Fruit fly (Drosophila melanogaster) whole organism, embryonic: ENCODE data around the gene CG7766.

Experiments
- Abd-B ChIP-seq: fragments of 200-800 bp; sonication (Bioruptor generic); optimal IDR thresholded peaks from 2 replicates; lab custom pipeline; 2018; ENCODE audit warnings: missing biosample characterization, mild to moderate bottlenecking, missing genetic modification characterization, moderate library complexity
- CG10565 ChIP-seq: fragments of 200-800 bp; sonication (Bioruptor generic); optimal IDR thresholded peaks from 3 replicates; lab custom pipeline; 2016; ENCODE audit warnings: missing biosample characterization, mild to moderate bottlenecking, missing genetic modification characterization
- CG10979 ChIP-seq: fragments of 200-800 bp; sonication (Bioruptor generic); optimal IDR thresholded peaks from 2 replicates; lab custom pipeline; 2018; ENCODE audit warnings: missing biosample characterization, mild to moderate bottlenecking, missing genetic modification characterization, moderate library complexity
- CG11504 ChIP-seq: fragments of 200-800 bp; sonication (Bioruptor generic); optimal IDR thresholded peaks from 3 replicates; lab custom pipeline; 2019; ENCODE audit warnings: missing biosample characterization, mild to moderate bottlenecking, missing genetic modification characterization, moderate library complexity
- CG13296 ChIP-seq: fragments of 200-800 bp; sonication (Bioruptor generic); optimal IDR thresholded peaks from 3 replicates; lab custom pipeline; 2018; ENCODE audit warnings: missing biosample characterization, mild to moderate bottlenecking, missing genetic modification characterization
- CG14667 ChIP-seq: fragments of 200-800 bp; sonication (Bioruptor generic); IDR thresholded peaks from 2 replicates; pipeline ENCODE4 v1.3.6; 2022; ENCODE audit warnings: missing biosample characterization, missing genetic modification characterization
- CG15073 ChIP-seq: fragments of 200-800 bp; sonication (Bioruptor generic); optimal IDR thresholded peaks from 2 replicates; lab custom pipeline; 2016; ENCODE audit warnings: missing biosample characterization, missing genetic modification characterization
- CG16813 ChIP-seq: fragments of 200-800 bp; sonication (Bioruptor generic); IDR thresholded peaks from 3 replicates; pipeline ENCODE4 v1.3.6; 2022; ENCODE audit warnings: missing biosample characterization, missing genetic modification characterization; ENCODE audit not compliant: partially characterized antibody
- CG2120 ChIP-seq: fragments of 200-800 bp; sonication (Bioruptor generic); optimal IDR thresholded peaks from 3 replicates; lab custom pipeline; 2016; ENCODE audit warnings: missing biosample characterization, missing genetic modification characterization
- CG3281 ChIP-seq: fragments of 200-800 bp; sonication (Bioruptor generic); optimal IDR thresholded peaks from 3 replicates; lab custom pipeline; 2017; ENCODE audit warnings: missing biosample characterization, mild to moderate bottlenecking, missing genetic modification characterization
- CG4282 ChIP-seq: fragments of 200-800 bp; sonication (Bioruptor generic); optimal IDR thresholded peaks from 2 replicates; lab custom pipeline; 2016; ENCODE audit warnings: missing biosample characterization, missing genetic modification characterization
- CG6689 ChIP-seq: fragments of 200-800 bp; sonication (Bioruptor generic); IDR thresholded peaks from 2 replicates; pipeline ENCODE4 v1.3.6; 2022; ENCODE audit warnings: missing biosample characterization, missing genetic modification characterization
- CG6791 ChIP-seq: fragments of 200-800 bp; sonication (Bioruptor generic); IDR thresholded peaks from 3 replicates; pipeline ENCODE4 v1.3.6; 2022; ENCODE audit warnings: missing biosample characterization, missing genetic modification characterization; ENCODE audit not compliant: partially characterized antibody
- CG8359 ChIP-seq: fragments of 200-800 bp; sonication (Bioruptor generic); optimal IDR thresholded peaks from 2 replicates; lab custom pipeline; 2017; ENCODE audit warnings: missing biosample characterization, mild to moderate bottlenecking, missing genetic modification characterization, borderline replicate concordance
- CG8944 ChIP-seq: fragments of 200-800 bp; sonication (Bioruptor generic); optimal IDR thresholded peaks from 3 replicates; lab custom pipeline; 2016; ENCODE audit warnings: missing biosample characterization, missing genetic modification characterization
- CG9727 ChIP-seq: fragments of 200-800 bp; sonication (Bioruptor generic); optimal IDR thresholded peaks from 3 replicates; lab custom pipeline; 2017; ENCODE audit warnings: missing biosample characterization, mild to moderate bottlenecking, missing genetic modification characterization
- CTCF ChIP-seq: fragments of 200-800 bp; sonication (Bioruptor generic); optimal IDR thresholded peaks from 2 replicates; lab custom pipeline; 2017; ENCODE audit warnings: missing biosample characterization, mild to moderate bottlenecking, missing genetic modification characterization, moderate library complexity
- CkIIα-i1 ChIP-seq: fragments of 200-800 bp; sonication (Bioruptor generic); IDR thresholded peaks from 2 replicates; pipeline ENCODE4 v1.3.6; 2022; ENCODE audit warnings: missing biosample characterization, missing genetic modification characterization
- Dip3 ChIP-seq: fragments of 200-800 bp; sonication (Bioruptor generic); optimal IDR thresholded peaks from 3 replicates; lab custom pipeline; 2016; ENCODE audit warnings: missing biosample characterization, missing genetic modification characterization
- Dll ChIP-seq: fragments of 200-800 bp; sonication (Bioruptor generic); IDR thresholded peaks from 4 replicates; pipeline ENCODE4 v1.3.6; 2022; ENCODE audit warnings: missing biosample characterization, missing genetic modification characterization; ENCODE audit not compliant: partially characterized antibody
- Drgx ChIP-seq: fragments of 200-800 bp; sonication (Bioruptor generic); IDR thresholded peaks from 2 replicates; pipeline ENCODE4 v1.3.6; 2022; ENCODE audit warnings: missing biosample characterization, missing genetic modification characterization
- Fer1 ChIP-seq: fragments of 200-800 bp; sonication (Bioruptor generic); optimal IDR thresholded peaks from 2 replicates; lab custom pipeline; 2017; ENCODE audit warnings: missing biosample characterization, mild to moderate bottlenecking, missing genetic modification characterization
- H15 ChIP-seq: fragments of 200-800 bp; sonication (Bioruptor generic); IDR thresholded peaks from 3 replicates; pipeline ENCODE4 v1.3.6; 2022; ENCODE audit warnings: missing biosample characterization, missing genetic modification characterization
- HLH3B ChIP-seq: fragments of 200-800 bp; sonication (Bioruptor generic); IDR thresholded peaks from 2 replicates; pipeline ENCODE4 v1.3.6; 2022; ENCODE audit warnings: missing biosample characterization, missing genetic modification characterization
- Hsf ChIP-seq: fragments of 200-800 bp; sonication (Bioruptor generic); optimal IDR thresholded peaks from 3 replicates; lab custom pipeline; 2016; ENCODE audit warnings: missing biosample characterization, missing genetic modification characterization
- Sox102F ChIP-seq: fragments of 200-800 bp; sonication (Bioruptor generic); optimal IDR thresholded peaks from 2 replicates; lab custom pipeline; 2018; ENCODE audit warnings: missing biosample characterization, mild to moderate bottlenecking, missing genetic modification characterization, moderate library complexity
- Sry-δ ChIP-seq: fragments of 200-800 bp; sonication (Bioruptor generic); optimal IDR thresholded peaks from 2 replicates; lab custom pipeline; 2016; ENCODE audit warnings: missing biosample characterization, missing genetic modification characterization
- ap ChIP-seq: fragments of 200-800 bp; sonication (Bioruptor generic); IDR thresholded peaks from 2 replicates; pipeline ENCODE4 v1.3.6; 2022; ENCODE audit warnings: missing biosample characterization, missing genetic modification characterization
- btn ChIP-seq: fragments of 200-800 bp; sonication (Bioruptor generic); optimal IDR thresholded peaks from 2 replicates; lab custom pipeline; 2016; ENCODE audit warnings: missing biosample characterization, missing genetic modification characterization
- cato ChIP-seq: fragments of 200-800 bp; sonication (Bioruptor generic); optimal IDR thresholded peaks from 2 replicates; lab custom pipeline; 2016; ENCODE audit warnings: missing biosample characterization, missing genetic modification characterization, borderline replicate concordance
- corto ChIP-seq: fragments of 200-800 bp; sonication (Bioruptor generic); optimal IDR thresholded peaks from 2 replicates; lab custom pipeline; 2016; ENCODE audit warnings: missing biosample characterization, mild to moderate bottlenecking, missing genetic modification characterization, moderate library complexity
- crp ChIP-seq, 2 experiments: fragments of 200-800 bp; sonication (Bioruptor generic); optimal IDR thresholded peaks; 2 replicates in 1 of 2; 3 replicates in 1 of 2; lab custom pipeline; 2017; ENCODE audit warnings: missing biosample characterization in 2 of 2, missing genetic modification characterization in 2 of 2, mild to moderate bottlenecking in 1 of 2, moderate library complexity in 1 of 2
- da ChIP-seq: fragments of 200-800 bp; sonication (Bioruptor generic); optimal IDR thresholded peaks from 2 replicates; lab custom pipeline; 2016; ENCODE audit warnings: missing biosample characterization, missing genetic modification characterization
- dmrt99B ChIP-seq: fragments of 200-800 bp; sonication (Bioruptor generic); optimal IDR thresholded peaks from 2 replicates; lab custom pipeline; 2018; ENCODE audit warnings: missing biosample characterization, mild to moderate bottlenecking, missing genetic modification characterization, moderate library complexity
- fd96Cb ChIP-seq: fragments of 200-800 bp; sonication (Bioruptor generic); optimal IDR thresholded peaks from 2 replicates; lab custom pipeline; 2018; ENCODE audit warnings: missing biosample characterization, mild to moderate bottlenecking, missing genetic modification characterization, moderate library complexity
- lbe ChIP-seq: fragments of 200-800 bp; sonication (Bioruptor generic); optimal IDR thresholded peaks from 2 replicates; lab custom pipeline; 2016; ENCODE audit warnings: missing biosample characterization, mild to moderate bottlenecking, missing genetic modification characterization
- nmo ChIP-seq: fragments of 200-800 bp; sonication (Bioruptor generic); optimal IDR thresholded peaks from 2 replicates; lab custom pipeline; 2018; ENCODE audit warnings: missing biosample characterization, mild to moderate bottlenecking, missing genetic modification characterization, moderate library complexity
- oc ChIP-seq: fragments of 200-800 bp; sonication (Bioruptor generic); optimal IDR thresholded peaks from 2 replicates; lab custom pipeline; 2018; ENCODE audit warnings: missing biosample characterization, mild to moderate bottlenecking, missing genetic modification characterization, moderate library complexity
- odd ChIP-seq: fragments of 200-800 bp; sonication (Bioruptor generic); optimal IDR thresholded peaks from 2 replicates; lab custom pipeline; 2017; ENCODE audit warnings: missing biosample characterization, mild to moderate bottlenecking, missing genetic modification characterization
- p53 ChIP-seq: fragments of 200-800 bp; sonication (Bioruptor generic); optimal IDR thresholded peaks from 2 replicates; lab custom pipeline; 2016; ENCODE audit warnings: missing biosample characterization, missing genetic modification characterization
- psq ChIP-seq: fragments of 200-800 bp; sonication (Bioruptor generic); optimal IDR thresholded peaks from 2 replicates; lab custom pipeline; 2017; ENCODE audit warnings: missing biosample characterization, missing genetic modification characterization
- so ChIP-seq: fragments of 200-800 bp; sonication (Bioruptor generic); IDR thresholded peaks from 3 replicates; pipeline ENCODE4 v1.3.6; 2022; ENCODE audit warnings: missing biosample characterization, missing genetic modification characterization
- tin ChIP-seq: fragments of 200-800 bp; sonication (Bioruptor generic); optimal IDR thresholded peaks from 3 replicates; lab custom pipeline; 2016; ENCODE audit warnings: missing biosample characterization, missing genetic modification characterization
- tll ChIP-seq, 2 experiments: fragments of 200-800 bp in 1 of 2; fragments of >200 bp in 1 of 2; sonication (Bioruptor generic) in 1 of 2; optimal IDR thresholded peaks; 2 replicates each; lab custom pipeline; 2017 to 2019; ENCODE audit warnings: missing biosample characterization in 2 of 2, missing genetic modification characterization in 2 of 2, mild to moderate bottlenecking in 1 of 2, moderate library complexity in 1 of 2
- unc-4 ChIP-seq: fragments of 200-800 bp; sonication (Bioruptor generic); IDR thresholded peaks from 2 replicates; pipeline ENCODE4 v1.3.6; 2022; ENCODE audit warnings: missing biosample characterization, missing genetic modification characterization; ENCODE audit not compliant: partially characterized antibody
- wek ChIP-seq: fragments of 200-800 bp; sonication (Bioruptor generic); optimal IDR thresholded peaks from 3 replicates; lab custom pipeline; 2018; ENCODE audit warnings: missing biosample characterization, mild to moderate bottlenecking, missing genetic modification characterization, moderate library complexity
- yki ChIP-seq: fragments of >200 bp; optimal IDR thresholded peaks from 3 replicates; lab custom pipeline; 2018
- zen ChIP-seq: fragments of 200-800 bp; sonication (Bioruptor generic); optimal IDR thresholded peaks from 3 replicates; lab custom pipeline; 2018; ENCODE audit warnings: missing biosample characterization, mild to moderate bottlenecking, missing genetic modification characterization, moderate library complexity
- zfh1 ChIP-seq: fragments of 200-800 bp; sonication (Bioruptor generic); IDR thresholded peaks from 3 replicates; pipeline ENCODE4 v1.3.6; 2022; ENCODE audit warnings: missing biosample characterization, missing genetic modification characterization
- zfh2 ChIP-seq: fragments of 200-800 bp; sonication (Bioruptor generic); optimal IDR thresholded peaks from 2 replicates; lab custom pipeline; 2016; ENCODE audit warnings: missing biosample characterization, missing genetic modification characterization

CG7766 gene

dm6 chrX:9127264-9128011 lies 23.9 kb upstream of the CG7766 start (continued):
- TF ChIP-seq CG13296 (GFP tag; lab: Kevin White, UChicago), result no peak
- no peak for TF ChIP-seq ap (GFP tag; lab: Robert Waterston, UW)
- no peak for TF ChIP-seq CG3281 (GFP tag; lab: Kevin White, UChicago)
- TF ChIP-seq nmo (GFP tag; lab: Kevin White, UChicago), result no peak
- no peak for TF ChIP-seq CG15073
- no peak for TF ChIP-seq Dip3 (GFP tag; lab: Kevin White, UChicago)
- TF ChIP-seq CG10565 (GFP tag; lab: Kevin White, UChicago), result no peak
- peak; percentile 31 for TF ChIP-seq CG11504 (tag; lab: Kevin White, UChicago)
- TF ChIP-seq psq (GFP tag; lab: Kevin White, UChicago), result no peak
- no peak for TF ChIP-seq corto (GFP tag; lab: Kevin White, UChicago)
- TF ChIP-seq Dll (GFP tag; lab: Robert Waterston, UW), result no peak
- no peak for TF ChIP-seq zfh2 (GFP tag; lab: Kevin White, UChicago)
- TF ChIP-seq CG2120 (GFP tag; lab: Kevin White, UChicago), result peak; percentile 28
- no peak for TF ChIP-seq CkIIα-i1
- TF ChIP-seq btn (GFP tag; lab: Kevin White, UChicago), result no peak
- no peak for TF ChIP-seq p53
- TF ChIP-seq so (GFP tag; lab: Robert Waterston, UW), result no peak
- TF ChIP-seq unc-4 (GFP tag; lab: Robert Waterston, UW), result no peak
- TF ChIP-seq wek (GFP tag; lab: Kevin White, UChicago), result no peak
- TF ChIP-seq CG8944, result peak; percentile 16
- TF ChIP-seq Sry-δ (GFP tag; lab: Kevin White, UChicago), result no peak
- TF ChIP-seq zfh1, result peak; percentile 62; the same call in 2 of the 3 replicates
- no peak for TF ChIP-seq CG14667 (GFP tag; lab: Robert Waterston, UW)
- peak in 1 of 2 experiments; percentile 54 for TF ChIP-seq tll (GFP tag; optimal IDR thresholded peaks at IDR 0.05; lab: Kevin White, UChicago)
- TF ChIP-seq dmrt99B (tag; lab: Kevin White, UChicago), result peak; percentile 35
- TF ChIP-seq zen (tag; lab: Kevin White, UChicago), result peak; percentile 92
- no peak for TF ChIP-seq cato (GFP tag; lab: Kevin White, UChicago)
- TF ChIP-seq Sox102F (GFP tag; lab: Kevin White, UChicago), result peak; percentile 37
- no peak for TF ChIP-seq Hsf (GFP tag; lab: Kevin White, UChicago)
- TF ChIP-seq fd96Cb (tag; lab: Kevin White, UChicago), result peak; percentile 16
- TF ChIP-seq CG6689 (GFP tag; lab: Robert Waterston, UW), result peak; percentile 38
- no peak for TF ChIP-seq H15
- peak; percentile 19 for TF ChIP-seq CG10979 (tag; lab: Kevin White, UChicago)
- TF ChIP-seq tin (GFP tag; lab: Kevin White, UChicago), result no peak
- TF ChIP-seq CG9727, result no peak
- no peak for TF ChIP-seq CG16813 (GFP tag; lab: Robert Waterston, UW)
- no peak for TF ChIP-seq lbe (GFP tag; lab: Kevin White, UChicago)
- no peak for TF ChIP-seq odd (GFP tag; lab: Kevin White, UChicago)
- no peak for TF ChIP-seq oc (tag; lab: Kevin White, UChicago)
- TF ChIP-seq Fer1 (GFP tag; lab: Kevin White, UChicago), result no peak
- no peak for TF ChIP-seq Abd-B (GFP tag; lab: Kevin White, UChicago)
- TF ChIP-seq HLH3B, result 0 out of 2 replicates have a peak, but pooled peaks have one; percentile 18
- TF ChIP-seq yki (lab: Kevin White, UChicago), result no peak
- TF ChIP-seq crp (GFP tag; optimal IDR thresholded peaks at IDR 0.05; lab: Kevin White, UChicago), result no peak
- no peak for TF ChIP-seq CG4282 (GFP tag; lab: Kevin White, UChicago)
- TF ChIP-seq CTCF, result no peak
- TF ChIP-seq CG6791, result no peak
- TF ChIP-seq da, result no peak
- no peak for TF ChIP-seq CG8359
- 0 out of 2 replicates have a peak, but pooled peaks have one; percentile 12 for TF ChIP-seq Drgx (GFP tag; lab: Robert Waterston, UW)
